Fruit fly (Drosophila melanogaster) whole organism, adult: Measurements from ENCODE around the gene Nmd3.
A peak's percentile ranks its signal among the peaks of the same experiment; 100 is the strongest.

ENCODE experiments used
- CG11617 ChIP-seq: fragments of 200-800 bp; sonication (Bioruptor generic); optimal IDR thresholded peaks from 2 replicates; lab custom pipeline; 2017; ENCODE audit warnings: mild to moderate bottlenecking, missing biosample characterization, missing genetic modification reagents, missing genetic modification characterization
- CG12768 ChIP-seq: fragments of 200-800 bp; sonication (Bioruptor generic); optimal IDR thresholded peaks from 2 replicates; lab custom pipeline; 2017; ENCODE audit warnings: missing biosample characterization, missing genetic modification characterization, mild to moderate bottlenecking, moderate library complexity, missing genetic modification reagents
- CG14711 ChIP-seq: fragments of 200-800 bp; sonication (Bioruptor generic); optimal IDR thresholded peaks from 2 replicates; lab custom pipeline; 2018; ENCODE audit warnings: missing biosample characterization, mild to moderate bottlenecking, missing genetic modification characterization, moderate library complexity
- CG1620 ChIP-seq: fragments of 200-800 bp; sonication (Bioruptor generic); optimal IDR thresholded peaks from 2 replicates; lab custom pipeline; 2016; ENCODE audit warnings: missing biosample characterization, missing genetic modification characterization
- CG33017 ChIP-seq: fragments of 200-800 bp; sonication (Bioruptor generic); optimal IDR thresholded peaks from 2 replicates; lab custom pipeline; 2018; ENCODE audit warnings: missing biosample characterization, mild to moderate bottlenecking, missing genetic modification characterization, moderate library complexity
- CG5204 ChIP-seq: fragments of 200-800 bp; sonication (Bioruptor generic); optimal IDR thresholded peaks from 2 replicates; lab custom pipeline; 2016; ENCODE audit warnings: missing biosample characterization, missing genetic modification characterization
- CG7045 ChIP-seq: fragments of 200-800 bp; sonication (Bioruptor generic); optimal IDR thresholded peaks from 2 replicates; lab custom pipeline; 2017; ENCODE audit warnings: missing biosample characterization, mild to moderate bottlenecking, missing genetic modification characterization
- CG7101 ChIP-seq: fragments of 200-800 bp; sonication (Bioruptor generic); optimal IDR thresholded peaks from 2 replicates; lab custom pipeline; 2018; ENCODE audit warnings: missing biosample characterization, mild to moderate bottlenecking, missing genetic modification characterization, moderate library complexity
- Clk ChIP-seq: fragments of 200-800 bp; sonication (Bioruptor generic); optimal IDR thresholded peaks from 2 replicates; lab custom pipeline; 2017; ENCODE audit warnings: missing biosample characterization, missing genetic modification characterization
- Crg-1 ChIP-seq: fragments of 200-800 bp; sonication (Bioruptor generic); optimal IDR thresholded peaks from 2 replicates; lab custom pipeline; 2016; ENCODE audit warnings: missing biosample characterization, missing genetic modification characterization
- Hr96 ChIP-seq: fragments of 200-800 bp; sonication (Bioruptor generic); optimal IDR thresholded peaks from 2 replicates; lab custom pipeline; 2016; ENCODE audit warnings: missing biosample characterization, missing genetic modification characterization
- Mnt ChIP-seq: fragments of 200-800 bp; sonication (Bioruptor generic); optimal IDR thresholded peaks from 2 replicates; lab custom pipeline; 2016; ENCODE audit warnings: missing biosample characterization, mild to moderate bottlenecking, missing genetic modification characterization
- bab1 ChIP-seq: fragments of 200-800 bp; sonication (Bioruptor generic); optimal IDR thresholded peaks from 3 replicates; lab custom pipeline; 2019; ENCODE audit warnings: missing biosample characterization, mild to moderate bottlenecking, missing genetic modification characterization, moderate library complexity
- cic ChIP-seq: fragments of 200-800 bp; sonication (Bioruptor generic); optimal IDR thresholded peaks from 2 replicates; lab custom pipeline; 2017; ENCODE audit warnings: missing biosample characterization, mild to moderate bottlenecking, missing genetic modification characterization, moderate library complexity
- cnc ChIP-seq, 2 experiments: fragments of >200 bp; optimal IDR thresholded peaks; 2 replicates each; lab custom pipeline; 2017
- kay ChIP-seq: fragments of 200-800 bp; sonication (Bioruptor generic); peaks from one replicate; lab custom pipeline; 2016; ENCODE audit warnings: missing biosample characterization, missing genetic modification characterization, borderline replicate concordance
- ovo ChIP-seq: fragments of 200-800 bp; sonication (Bioruptor generic); optimal IDR thresholded peaks from 2 replicates; lab custom pipeline; 2016; ENCODE audit warnings: missing biosample characterization, missing genetic modification characterization
- pad ChIP-seq: fragments of 200-800 bp; sonication (Bioruptor generic); optimal IDR thresholded peaks from 3 replicates; lab custom pipeline; 2017; ENCODE audit warnings: missing biosample characterization, missing genetic modification characterization, mild to moderate bottlenecking, moderate library complexity, missing genetic modification reagents
- tj ChIP-seq: fragments of 200-800 bp; sonication (Bioruptor generic); optimal IDR thresholded peaks from 3 replicates; lab custom pipeline; 2017; ENCODE audit warnings: missing biosample characterization, mild to moderate bottlenecking, missing genetic modification characterization, moderate library complexity
- toe ChIP-seq: fragments of 200-800 bp; sonication (Bioruptor generic); optimal IDR thresholded peaks from 2 replicates; lab custom pipeline; 2016; ENCODE audit warnings: missing biosample characterization, missing genetic modification characterization

Gene Nmd3

DNA sequence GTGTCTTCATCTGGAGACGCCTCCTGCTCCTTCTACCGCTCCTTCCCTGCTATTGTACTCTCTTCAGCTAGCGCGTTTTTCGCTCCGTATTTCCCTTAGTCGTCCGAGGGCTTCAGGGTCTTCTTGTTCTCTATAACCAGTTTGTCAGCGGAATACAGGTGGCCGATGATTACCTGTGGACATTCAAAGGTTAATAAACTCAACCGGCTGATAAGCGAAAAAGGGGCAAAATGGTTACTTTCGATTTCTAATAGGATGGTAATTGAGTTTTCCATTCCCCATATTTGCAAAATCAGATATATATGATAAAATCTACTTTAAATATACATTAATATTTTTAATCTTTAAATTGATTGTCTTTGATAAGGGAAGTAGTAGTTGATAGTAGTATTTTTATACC lies 35.8 kb downstream of the Nmd3 start:
- TF ChIP-seq toe (GFP tag; lab: Kevin White, UChicago): no peak
- no peak for TF ChIP-seq CG7101
- no peak for TF ChIP-seq cic
- TF ChIP-seq ovo (GFP tag; lab: Kevin White, UChicago): no peak
- no peak for TF ChIP-seq CG14711 (tag; lab: Kevin White, UChicago)
- no peak for TF ChIP-seq Clk (GFP tag; lab: Kevin White, UChicago)
- no peak for TF ChIP-seq CG11617 (GFP tag; lab: Kevin White, UChicago)
- TF ChIP-seq Hr96 (GFP tag; lab: Kevin White, UChicago): no peak
- TF ChIP-seq Mnt (GFP tag; lab: Kevin White, UChicago): no peak
- no peak for TF ChIP-seq tj
- TF ChIP-seq CG33017 (tag; lab: Kevin White, UChicago): no peak
- no peak for TF ChIP-seq pad (GFP tag; lab: Kevin White, UChicago)
- no peak for TF ChIP-seq cnc (optimal IDR thresholded peaks at IDR 0.05; lab: Kevin White, UChicago)

dm6 chrX:2147475-2147874 lies 37.0 kb downstream of the Nmd3 start:
- TF ChIP-seq Crg-1 (GFP tag; lab: Kevin White, UChicago): no peak
- no peak for TF ChIP-seq CG7045
- no peak for TF ChIP-seq CG12768
- no peak for TF ChIP-seq Hr96 (GFP tag; lab: Kevin White, UChicago)
- TF ChIP-seq tj: no peak
- TF ChIP-seq kay (GFP tag; lab: Kevin White, UChicago): no peak
- no peak for TF ChIP-seq CG5204
- TF ChIP-seq bab1 (GFP tag; lab: Kevin White, UChicago): no peak
- no peak for TF ChIP-seq cnc (optimal IDR thresholded peaks at IDR 0.05; lab: Kevin White, UChicago)
- no peak for TF ChIP-seq CG1620 (GFP tag; lab: Kevin White, UChicago)
- no peak for TF ChIP-seq CG14711 (tag; lab: Kevin White, UChicago)

- no peak for TF ChIP-seq CG1620 (GFP tag; lab: Kevin White, UChicago)
- TF ChIP-seq cic: peak; percentile 45
Measured at dm6 chrX:2146574-2146973, 37.9 kb downstream of the Nmd3 start.

dm6 chrX:2145690-2146470 lies 38.6 kb downstream of the Nmd3 start:
- TF ChIP-seq tj (peak; percentile 38), cic (no peak), CG11617 (GFP tag; lab: Kevin White, UChicago) (peak; percentile 78), cnc (optimal IDR thresholded peaks at IDR 0.05; lab: Kevin White, UChicago) (no peak), CG7045 (peak; percentile 1), Hr96 (GFP tag; lab: Kevin White, UChicago) (no peak), Mnt (GFP tag; lab: Kevin White, UChicago) (peak; percentile 59), toe (GFP tag; lab: Kevin White, UChicago) (peak; percentile 39), CG14711 (tag; lab: Kevin White, UChicago) (no peak), Clk (GFP tag; lab: Kevin White, UChicago) (no peak), CG33017 (tag; lab: Kevin White, UChicago) (no peak), ovo (GFP tag; lab: Kevin White, UChicago) (peak; percentile 32), bab1 (GFP tag; lab: Kevin White, UChicago) (peak; percentile 79), CG12768 (peak; percentile 5), CG1620 (GFP tag; lab: Kevin White, UChicago) (peak; percentile 77), Crg-1 (GFP tag; lab: Kevin White, UChicago) (peak; percentile 68), pad (GFP tag; lab: Kevin White, UChicago) (peak; percentile 94), kay (GFP tag; lab: Kevin White, UChicago) (peak; percentile 80), CG5204 (peak; percentile 61), CG7101 (peak; percentile 69)

- no peak for TF ChIP-seq Clk (GFP tag; lab: Kevin White, UChicago)
- no peak for TF ChIP-seq Mnt (GFP tag; lab: Kevin White, UChicago)
- TF ChIP-seq CG7101: no peak
- TF ChIP-seq Crg-1 (GFP tag; lab: Kevin White, UChicago): peak; percentile 4
- peak; percentile 79 for TF ChIP-seq bab1 (GFP tag; lab: Kevin White, UChicago)
- TF ChIP-seq CG14711 (tag; lab: Kevin White, UChicago): peak; percentile 49
- TF ChIP-seq toe (GFP tag; lab: Kevin White, UChicago): no peak
- TF ChIP-seq Hr96 (GFP tag; lab: Kevin White, UChicago): peak; percentile 19
- no peak for TF ChIP-seq CG5204
- no peak for TF ChIP-seq tj
- TF ChIP-seq cnc (optimal IDR thresholded peaks at IDR 0.05; lab: Kevin White, UChicago): no peak
- TF ChIP-seq CG33017 (tag; lab: Kevin White, UChicago): no peak
- no peak for TF ChIP-seq CG1620 (GFP tag; lab: Kevin White, UChicago)
- TF ChIP-seq kay (GFP tag; lab: Kevin White, UChicago): peak; percentile 21
- no peak for TF ChIP-seq pad (GFP tag; lab: Kevin White, UChicago)
- TF ChIP-seq CG7045: no peak
- TF ChIP-seq ovo (GFP tag; lab: Kevin White, UChicago): peak; percentile 24
- peak; percentile 16 for TF ChIP-seq cic
- TF ChIP-seq CG11617 (GFP tag; lab: Kevin White, UChicago): no peak
- TF ChIP-seq CG12768: peak; percentile 75
Measured at dm6 chrX:2145114-2145513, 39.4 kb downstream of the Nmd3 start, which contains the start of gene Pgd. Gene Pgd, plus strand, starts transcription at chrX:2145136.

DNA sequence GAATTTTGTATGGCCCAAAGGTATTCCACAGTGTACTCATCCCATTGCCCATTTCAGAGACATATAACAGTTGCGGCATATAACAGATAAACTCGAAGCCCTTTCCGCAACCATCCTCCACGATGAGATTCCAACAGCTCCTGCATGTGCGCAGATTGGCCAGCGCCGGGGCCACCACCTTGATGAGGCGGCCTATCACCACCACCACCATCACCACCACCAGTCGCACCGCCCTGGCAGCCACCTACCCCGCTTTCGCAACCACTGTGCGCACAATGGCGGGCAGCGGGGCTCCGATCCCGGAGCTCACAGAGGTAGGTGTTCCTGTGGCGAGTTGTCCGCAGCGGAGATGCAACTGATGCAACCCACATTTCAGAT lies 41.5 kb downstream of the Nmd3 start:
- TF ChIP-seq CG1620 (GFP tag; lab: Kevin White, UChicago): no peak
- no peak for TF ChIP-seq CG14711 (tag; lab: Kevin White, UChicago)
- no peak for TF ChIP-seq cic
- TF ChIP-seq CG11617 (GFP tag; lab: Kevin White, UChicago): no peak
- no peak for TF ChIP-seq Mnt (GFP tag; lab: Kevin White, UChicago)
- no peak for TF ChIP-seq bab1 (GFP tag; lab: Kevin White, UChicago)
- no peak for TF ChIP-seq Clk (GFP tag; lab: Kevin White, UChicago)
- TF ChIP-seq kay (GFP tag; lab: Kevin White, UChicago): no peak
- no peak for TF ChIP-seq CG7101
- TF ChIP-seq toe (GFP tag; lab: Kevin White, UChicago): no peak
